Worm (Caenorhabditis elegans) whole organism, mixed stage, embryonic: ENCODE data around the gene Y116A8C.463.
A peak's percentile ranks its signal among the peaks of the same experiment; 100 is the strongest.

Experiments used
- M03D4.4 ChIP-seq: sonication (generic microtip); optimal IDR thresholded peaks from 2 replicates; lab custom pipeline; 2017; ENCODE audit warnings: mild to moderate bottlenecking, missing genetic modification characterization, missing compliant biosample characterization
- bed-3 ChIP-seq: fragments of 200-800 bp; sonication (Bioruptor generic); optimal IDR thresholded peaks from 3 replicates; lab custom pipeline; 2018; ENCODE audit warnings: mild to moderate bottlenecking, missing genetic modification characterization, moderate library complexity, missing compliant biosample characterization
- blmp-1 ChIP-seq: fragments of 150-350 bp; optimal IDR thresholded peaks from 2 replicates; lab custom pipeline; 2014; ENCODE audit warnings: missing biosample characterization, missing genetic modification characterization
- ceh-39 ChIP-seq: fragments of 150-350 bp; optimal IDR thresholded peaks from 2 replicates; lab custom pipeline; 2014; ENCODE audit warnings: missing biosample characterization, missing genetic modification characterization
- ceh-43 ChIP-seq: fragments of 200-800 bp; sonication (Bioruptor generic); optimal IDR thresholded peaks from 2 replicates; lab custom pipeline; 2018; ENCODE audit warnings: mild to moderate bottlenecking, missing genetic modification characterization, moderate library complexity, missing compliant biosample characterization
- ceh-83 ChIP-seq: fragments of 200-800 bp; sonication (Bioruptor generic); optimal IDR thresholded peaks from 2 replicates; lab custom pipeline; 2018; ENCODE audit warnings: mild to moderate bottlenecking, missing genetic modification characterization, missing compliant biosample characterization
- ces-1 ChIP-seq: fragments of 150-350 bp; optimal IDR thresholded peaks from 2 replicates; lab custom pipeline; 2014; ENCODE audit warnings: missing biosample characterization, missing genetic modification reagents, missing genetic modification characterization
- cnd-1 ChIP-seq: fragments of 200-800 bp; sonication (Bioruptor generic); optimal IDR thresholded peaks from 2 replicates; lab custom pipeline; 2018; ENCODE audit warnings: mild to moderate bottlenecking, missing genetic modification characterization, missing compliant biosample characterization
- drap-1 ChIP-seq: fragments of 200-800 bp; sonication (Bioruptor generic); optimal IDR thresholded peaks from 3 replicates; lab custom pipeline; 2018; ENCODE audit warnings: mild to moderate bottlenecking, missing genetic modification characterization, missing compliant biosample characterization
- elt-1 ChIP-seq: sonication (generic microtip); optimal IDR thresholded peaks from 2 replicates; lab custom pipeline; 2017; ENCODE audit warnings: missing genetic modification characterization, mild to moderate bottlenecking, missing compliant biosample characterization, antibody characterized with exemption, moderate library complexity, borderline replicate concordance; ENCODE audit not compliant: insufficient read depth
- elt-3 ChIP-seq: fragments of 150-350 bp; optimal IDR thresholded peaks from 2 replicates; lab custom pipeline; 2014; ENCODE audit warnings: missing biosample characterization, missing genetic modification characterization
- ham-2 ChIP-seq: fragments of 200-800 bp; sonication (Bioruptor generic); optimal IDR thresholded peaks from 2 replicates; lab custom pipeline; 2018; ENCODE audit warnings: mild to moderate bottlenecking, missing genetic modification characterization, missing compliant biosample characterization
- hlh-1 ChIP-seq: fragments of 150-350 bp; optimal IDR thresholded peaks from 2 replicates; lab custom pipeline; 2014; ENCODE audit warnings: missing biosample characterization, missing genetic modification reagents, missing genetic modification characterization
- lin-13 ChIP-seq: fragments of 150-350 bp; optimal IDR thresholded peaks from 2 replicates; lab custom pipeline; 2014; ENCODE audit warnings: missing biosample characterization, missing genetic modification characterization
- lin-32 ChIP-seq: fragments of 200-800 bp; sonication (Bioruptor generic); optimal IDR thresholded peaks from 2 replicates; lab custom pipeline; 2018; ENCODE audit warnings: mild to moderate bottlenecking, missing genetic modification characterization, missing compliant biosample characterization
- lsy-2 ChIP-seq: fragments of 150-350 bp; optimal IDR thresholded peaks from 2 replicates; lab custom pipeline; 2014; ENCODE audit warnings: missing biosample characterization, missing genetic modification characterization
- mab-5 ChIP-seq: fragments of 150-350 bp; optimal IDR thresholded peaks from 2 replicates; lab custom pipeline; 2014; ENCODE audit warnings: missing biosample characterization, missing genetic modification characterization
- mep-1 ChIP-seq: fragments of 150-350 bp; optimal IDR thresholded peaks from 2 replicates; lab custom pipeline; 2017; ENCODE audit warnings: missing biosample characterization, missing genetic modification reagents, missing genetic modification characterization, inconsistent platforms
- mls-2 ChIP-seq: sonication (generic microtip); optimal IDR thresholded peaks from 2 replicates; lab custom pipeline; 2016; ENCODE audit warnings: mild to moderate bottlenecking, missing genetic modification characterization, moderate library complexity, missing compliant biosample characterization
- nhr-12 ChIP-seq: fragments of 150-350 bp; optimal IDR thresholded peaks from 2 replicates; lab custom pipeline; 2014; ENCODE audit warnings: missing biosample characterization, missing genetic modification characterization
- nhr-2 ChIP-seq: fragments of 150-350 bp; optimal IDR thresholded peaks from 2 replicates; lab custom pipeline; 2014; ENCODE audit warnings: missing biosample characterization, missing genetic modification characterization
- nhr-237 ChIP-seq: fragments of 150-350 bp; optimal IDR thresholded peaks from 2 replicates; lab custom pipeline; 2014; ENCODE audit warnings: missing biosample characterization, missing genetic modification characterization
- nhr-28 ChIP-seq: fragments of 150-350 bp; optimal IDR thresholded peaks from 2 replicates; lab custom pipeline; 2014; ENCODE audit warnings: missing biosample characterization, missing genetic modification characterization
- nhr-76 ChIP-seq: sonication (generic microtip); optimal IDR thresholded peaks from 2 replicates; lab custom pipeline; 2017; ENCODE audit warnings: missing biosample characterization, missing genetic modification characterization
- pha-4 ChIP-seq: fragments of 150-350 bp; optimal IDR thresholded peaks from 2 replicates; lab custom pipeline; 2018; ENCODE audit warnings: missing biosample characterization, missing genetic modification reagents, missing genetic modification characterization
- sem-2 ChIP-seq: fragments of 200-800 bp; sonication (Bioruptor generic); optimal IDR thresholded peaks from 2 replicates; lab custom pipeline; 2018; ENCODE audit warnings: mild to moderate bottlenecking, missing genetic modification characterization, missing compliant biosample characterization
- snpc-4 ChIP-seq: fragments of 150-350 bp; optimal IDR thresholded peaks from 2 replicates; lab custom pipeline; 2014; ENCODE audit warnings: missing biosample characterization, missing genetic modification characterization
- sptf-1 ChIP-seq: sonication (generic microtip); optimal IDR thresholded peaks from 2 replicates; lab custom pipeline; 2017; ENCODE audit warnings: mild to moderate bottlenecking, missing genetic modification characterization, moderate library complexity, missing compliant biosample characterization
- tbx-8 ChIP-seq: fragments of 200-800 bp; sonication (Bioruptor generic); optimal IDR thresholded peaks from 2 replicates; lab custom pipeline; 2018; ENCODE audit warnings: mild to moderate bottlenecking, missing genetic modification characterization, moderate library complexity, missing compliant biosample characterization
- unc-120 ChIP-seq: sonication (generic microtip); optimal IDR thresholded peaks from 2 replicates; lab custom pipeline; 2017; ENCODE audit warnings: missing genetic modification characterization, missing compliant biosample characterization; ENCODE audit not compliant: poor library complexity, severe bottlenecking
- unc-39 ChIP-seq: fragments of 150-350 bp; optimal IDR thresholded peaks from 2 replicates; lab custom pipeline; 2014; ENCODE audit warnings: missing biosample characterization, missing genetic modification characterization
- unc-62 ChIP-seq: fragments of 150-350 bp; optimal IDR thresholded peaks from 2 replicates; lab custom pipeline; 2014; ENCODE audit warnings: missing biosample characterization, missing genetic modification reagents, missing genetic modification characterization
- zip-8 ChIP-seq: fragments of 150-350 bp; optimal IDR thresholded peaks from 2 replicates; lab custom pipeline; 2014; ENCODE audit warnings: missing biosample characterization, missing genetic modification characterization
- ztf-11 ChIP-seq: fragments of 150-350 bp; optimal IDR thresholded peaks from 2 replicates; lab custom pipeline; 2014; ENCODE audit warnings: missing biosample characterization, missing genetic modification characterization

Gene Y116A8C.463

DNA sequence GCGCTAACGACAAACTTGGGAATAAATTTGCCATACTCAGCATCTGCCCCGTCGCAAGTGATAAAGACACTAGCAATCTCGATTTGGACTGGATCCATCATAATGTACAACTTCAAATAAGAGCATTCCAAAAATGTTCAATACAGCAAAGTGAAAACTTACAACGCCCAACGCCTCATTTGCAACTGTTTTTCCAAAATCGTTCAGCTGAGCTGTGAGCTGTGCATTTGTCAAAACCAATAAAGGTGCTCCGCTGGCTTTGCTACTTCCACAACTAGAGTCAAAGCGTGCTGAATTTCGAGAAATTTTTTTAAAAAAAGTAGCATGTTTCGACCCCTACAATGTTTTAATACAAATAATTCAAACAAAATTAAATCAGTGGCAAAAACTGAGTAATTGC, 11.6 kb downstream of the Y116A8C.463 start, which contains the start of gene Y116A8C.49:
TSS of gene Y116A8C.49 (minus strand) at position 101 of the 400 bp plus-strand sequence.
- TF ChIP-seq bed-3 (GFP tag; lab: Kevin White, UChicago) = no peak
- no peak for TF ChIP-seq unc-120 (tag; lab: Kevin White, UChicago)
- no peak for TF ChIP-seq M03D4.4 (tag; lab: Kevin White, UChicago)
- TF ChIP-seq nhr-76 = no peak
- no peak for TF ChIP-seq ceh-43 (GFP tag; lab: Kevin White, UChicago)
- no peak for TF ChIP-seq snpc-4 (tag; lab: Kevin White, UChicago)
- TF ChIP-seq nhr-12 = no peak
- no peak for TF ChIP-seq zip-8 (tag; lab: Kevin White, UChicago)
- no peak for TF ChIP-seq lsy-2
- TF ChIP-seq nhr-237 (tag; lab: Kevin White, UChicago) = no peak
- TF ChIP-seq drap-1 (GFP tag; lab: Kevin White, UChicago) = no peak
- TF ChIP-seq hlh-1 (tag; lab: Kevin White, UChicago) = no peak
- no peak for TF ChIP-seq ztf-11 (tag; lab: Kevin White, UChicago)
- no peak for TF ChIP-seq nhr-28 (tag; lab: Kevin White, UChicago)
- no peak for TF ChIP-seq elt-3 (tag; lab: Kevin White, UChicago)

DNA sequence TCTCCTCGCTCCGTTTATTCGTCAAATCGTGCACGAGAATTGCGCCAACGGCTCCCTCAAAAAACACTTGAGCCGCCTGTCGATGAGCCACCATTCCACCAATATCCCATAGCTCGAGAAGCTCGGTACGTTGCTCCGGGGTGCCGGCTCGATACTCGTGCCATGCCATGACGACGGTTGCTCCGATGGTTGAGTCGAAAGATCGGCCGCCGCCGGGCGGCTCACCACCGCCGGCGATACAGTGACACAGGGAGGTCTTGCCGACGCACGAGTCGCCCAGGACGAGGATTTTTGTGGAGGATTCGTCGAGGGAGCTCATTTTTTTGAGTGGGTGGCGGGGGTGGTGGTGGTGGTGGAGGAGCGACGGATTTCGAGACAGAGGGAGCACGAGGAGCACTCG, 16.5 kb downstream of the Y116A8C.463 start:
- TF ChIP-seq tbx-8 (GFP tag; lab: Kevin White, UChicago) (no peak), blmp-1 (tag; lab: Kevin White, UChicago) (no peak), lin-32 (GFP tag; lab: Kevin White, UChicago) (no peak), sptf-1 (no peak), ham-2 (GFP tag; lab: Kevin White, UChicago) (no peak), unc-62 (no peak), mab-5 (tag; lab: Kevin White, UChicago) (no peak), nhr-28 (tag; lab: Kevin White, UChicago) (no peak), cnd-1 (tag; lab: Kevin White, UChicago) (no peak), ceh-39 (tag; lab: Kevin White, UChicago) (no peak), unc-39 (tag; lab: Kevin White, UChicago) (no peak), ces-1 (no peak), nhr-12 (no peak), mls-2 (tag; lab: Kevin White, UChicago) (no peak), ceh-43 (GFP tag; lab: Kevin White, UChicago) (no peak), mep-1 (no peak), pha-4 (no peak), lin-13 (tag; lab: Kevin White, UChicago) (no peak)

DNA sequence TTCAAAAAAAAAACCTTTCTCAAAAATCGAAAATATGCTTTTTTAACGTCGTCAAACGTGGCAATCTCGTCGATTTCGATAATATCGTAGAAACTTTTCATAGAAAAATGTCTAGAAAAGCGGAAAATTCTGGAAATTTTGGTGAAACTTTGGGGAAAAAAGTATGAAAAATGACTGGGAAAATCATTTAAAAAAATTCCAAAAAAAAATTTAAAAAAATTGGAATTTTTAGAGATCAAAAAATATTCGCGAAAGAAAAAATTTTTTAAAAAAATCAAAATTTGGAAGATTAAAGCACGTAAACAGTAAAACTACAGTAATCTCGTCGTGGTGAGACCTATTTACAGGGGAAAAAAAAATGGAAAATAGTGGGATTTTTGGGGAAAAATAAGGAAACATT, 19.5 kb downstream of the Y116A8C.463 start, which contains the start of gene Y116A8C.10:
TSS of gene Y116A8C.10 (minus strand) at position 101 of the 400 bp plus-strand sequence.
- TF ChIP-seq sem-2 = no peak
- no peak for TF ChIP-seq nhr-2 (tag; lab: Kevin White, UChicago)
- TF ChIP-seq lin-13 (tag; lab: Kevin White, UChicago) = no peak
- no peak for TF ChIP-seq M03D4.4 (tag; lab: Kevin White, UChicago)
- TF ChIP-seq drap-1 (GFP tag; lab: Kevin White, UChicago) = no peak
- no peak for TF ChIP-seq snpc-4 (tag; lab: Kevin White, UChicago)
- no peak for TF ChIP-seq sptf-1
- TF ChIP-seq, all 35 proteins: peak for 0

DNA sequence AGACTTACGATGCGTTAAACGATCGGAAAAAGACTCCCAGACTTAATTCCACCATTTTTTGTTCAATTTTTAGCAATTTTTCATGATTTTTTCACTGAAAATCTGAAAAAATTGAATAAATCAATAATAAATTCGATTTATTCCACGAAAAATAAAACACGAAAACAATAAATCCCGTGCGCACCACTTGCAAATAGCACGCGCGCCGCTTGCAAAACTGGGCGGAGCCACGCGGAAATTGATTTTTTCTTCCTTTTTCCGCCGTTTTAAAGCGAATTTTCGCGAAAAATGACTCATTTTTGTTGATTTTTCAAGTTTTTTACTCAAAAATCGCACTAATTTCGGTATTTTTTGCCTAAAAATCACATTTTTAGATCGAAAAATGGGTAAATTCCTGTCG, 27.2 kb downstream of the Y116A8C.463 start, which contains the start of the genes Y116A8C.9 and arf-6:
TSS of gene Y116A8C.9 (minus strand) at position 55 of the 400 bp plus-strand sequence.
TSS of gene arf-6 (plus strand) at position 375 of the 400 bp plus-strand sequence.
- TF ChIP-seq unc-39 (tag; lab: Kevin White, UChicago) (no peak), hlh-1 (tag; lab: Kevin White, UChicago) (peak; percentile 37), lin-32 (GFP tag; lab: Kevin White, UChicago) (peak; percentile 7), mls-2 (tag; lab: Kevin White, UChicago) (peak; percentile 83), tbx-8 (GFP tag; lab: Kevin White, UChicago) (peak; percentile 18), bed-3 (GFP tag; lab: Kevin White, UChicago) (peak; percentile 3), M03D4.4 (tag; lab: Kevin White, UChicago) (peak; percentile 77), ztf-11 (tag; lab: Kevin White, UChicago) (peak; percentile 31), ceh-43 (GFP tag; lab: Kevin White, UChicago) (peak; percentile 45), unc-120 (tag; lab: Kevin White, UChicago) (peak; percentile 38), nhr-237 (tag; lab: Kevin White, UChicago) (no peak), sptf-1 (peak; percentile 80), elt-1 (tag; lab: Kevin White, UChicago) (no peak), ceh-83 (GFP tag; lab: Kevin White, UChicago) (peak; percentile 56), blmp-1 (tag; lab: Kevin White, UChicago) (no peak), cnd-1 (tag; lab: Kevin White, UChicago) (peak; percentile 38), drap-1 (GFP tag; lab: Kevin White, UChicago) (peak; percentile 46), lsy-2 (peak; percentile 4), ces-1 (peak; percentile 81), mep-1 (peak; percentile 13), zip-8 (tag; lab: Kevin White, UChicago) (no peak), nhr-2 (tag; lab: Kevin White, UChicago) (no peak), lin-13 (tag; lab: Kevin White, UChicago) (peak; percentile 53)
